Worm (Caenorhabditis elegans): Measurements from ENCODE around the gene idpb-3.
A peak's percentile ranks its signal among the peaks of the same experiment; 100 is the strongest.

Gene idpb-3

ce11 chrII:5055129-5055666, 46.4 kb downstream of the idpb-3 start, which contains the start of the genes ify-1 and rpl-22 (continued):
- no peak for TF ChIP-seq mes-4 (tag; optimal IDR thresholded peaks at IDR 0.05)
- TF ChIP-seq Y95B8A.8 (GFP tag; IDR thresholded peaks at IDR 0.05): 0 out of 2 replicates have a peak, but pooled peaks have one; percentile 54
- TF ChIP-seq T07F8.4 (tag; optimal IDR thresholded peaks at IDR 0.05): no peak
- TF ChIP-seq ceh-100 (GFP tag; IDR thresholded peaks at IDR 0.05): peak; percentile 90
- peak; percentile 26 for TF ChIP-seq rpc-1 (optimal IDR thresholded peaks at IDR 0.05)
- peak; percentile 4 for TF ChIP-seq rpc-1 (tag; optimal IDR thresholded peaks at IDR 0.05)
- TF ChIP-seq madf-3 (GFP tag; IDR thresholded peaks at IDR 0.05): peak; percentile 77; the same call in 1 of the 2 replicates
- TF ChIP-seq athp-1 (tag; optimal IDR thresholded peaks at IDR 0.05): peak; percentile 73
- peak; percentile 72 for TF ChIP-seq hsf-1 (GFP tag; IDR thresholded peaks at IDR 0.05)
- TF ChIP-seq K12H6.12 (tag; optimal IDR thresholded peaks at IDR 0.05): peak; percentile 56
- no peak for TF ChIP-seq ama-1 (optimal IDR thresholded peaks at IDR 0.05)
- TF ChIP-seq ama-1 (GFP tag; optimal IDR thresholded peaks at IDR 0.05): no peak
- peak; percentile 79 for TF ChIP-seq lin-40 (tag; optimal IDR thresholded peaks at IDR 0.05)
- no peak for TF ChIP-seq Y67H2A.10 (GFP tag; conservative IDR thresholded peaks at IDR 0.05)
- TF ChIP-seq C06A6.2 (GFP tag; conservative IDR thresholded peaks at IDR 0.05): no peak
- peak; percentile 45 for TF ChIP-seq hrde-1 (tag; optimal IDR thresholded peaks at IDR 0.05; ENCODE audit: borderline replicate concordance)
- TF ChIP-seq hlh-12 (tag; optimal IDR thresholded peaks at IDR 0.05): no peak
- TF ChIP-seq nhr-179 (tag; optimal IDR thresholded peaks at IDR 0.05): no peak
- TF ChIP-seq cebp-1 (GFP tag; IDR thresholded peaks at IDR 0.05): no peak
- TF ChIP-seq cebp-1 (tag; optimal IDR thresholded peaks at IDR 0.05): peak; percentile 76
- TF ChIP-seq dox-1 (GFP tag; IDR thresholded peaks at IDR 0.05): peak; percentile 88
- no peak for TF ChIP-seq ceh-79 (tag; optimal IDR thresholded peaks at IDR 0.05)
- TF ChIP-seq unc-130 (GFP tag; optimal IDR thresholded peaks at IDR 0.05): no peak
- no peak for TF ChIP-seq egl-18 (GFP tag; IDR thresholded peaks at IDR 0.05)
- TF ChIP-seq mcd-1 (GFP tag; IDR thresholded peaks at IDR 0.05): peak; percentile 98
- peak; percentile 77 for TF ChIP-seq egrh-3 (GFP tag; IDR thresholded peaks at IDR 0.05)
- no peak for TF ChIP-seq aptf-2 (GFP tag; conservative IDR thresholded peaks at IDR 0.05)
- TF ChIP-seq egl-44 (GFP tag; IDR thresholded peaks at IDR 0.05): no peak
- TF ChIP-seq mxl-1 (tag; optimal IDR thresholded peaks at IDR 0.05): peak; percentile 37
- TF ChIP-seq sdz-38 (tag; optimal IDR thresholded peaks at IDR 0.05): no peak
- TF ChIP-seq lag-1 (GFP tag; IDR thresholded peaks at IDR 0.05): no peak
- TF ChIP-seq let-607 (tag; optimal IDR thresholded peaks at IDR 0.05): peak; percentile 27 to 76
- peak; percentile 34 for TF ChIP-seq B0261.1 (tag; optimal IDR thresholded peaks at IDR 0.05)
- no peak for TF ChIP-seq F55B11.4 (tag; optimal IDR thresholded peaks at IDR 0.05; ENCODE audit: borderline replicate concordance, insufficient read depth)
- TF ChIP-seq Y53G8AR.9 (GFP tag; conservative IDR thresholded peaks at IDR 0.05): peak; percentile 52; the same call in 1 of the 2 replicates
- no peak for TF ChIP-seq nhr-27 (tag; optimal IDR thresholded peaks at IDR 0.05)
- TF ChIP-seq snpc-4 (GFP tag; optimal IDR thresholded peaks at IDR 0.05): peak; percentile 78
- TF ChIP-seq snpc-4 (tag; optimal IDR thresholded peaks at IDR 0.05): peak; percentile 89 to 92 (median 90)
- TF ChIP-seq lin-35 (GFP tag; optimal IDR thresholded peaks at IDR 0.05): peak; percentile 8 to 91 (median 70)
- TF ChIP-seq madf-10 (tag; optimal IDR thresholded peaks at IDR 0.05): peak; percentile 56
- TF ChIP-seq F37B4.10 (GFP tag; IDR thresholded peaks at IDR 0.05): no peak
- 0 out of 2 replicates have a peak, but pooled peaks have one; percentile 42 for TF ChIP-seq ztf-28 (GFP tag; IDR thresholded peaks at IDR 0.05)
- no peak for TF ChIP-seq ztf-3 (GFP tag; optimal IDR thresholded peaks at IDR 0.05)
- peak; percentile 81 for TF ChIP-seq snpc-1.1 (tag; optimal IDR thresholded peaks at IDR 0.05; ENCODE audit: insufficient read depth)
- peak; percentile 77 for TF ChIP-seq nfyb-1 (GFP tag; IDR thresholded peaks at IDR 0.05)
- TF ChIP-seq nhr-80 (tag; optimal IDR thresholded peaks at IDR 0.05): peak; percentile 36
- TF ChIP-seq ztf-6 (GFP tag; IDR thresholded peaks at IDR 0.05): no peak
